Worm (Caenorhabditis elegans): ENCODE results near the gene nlt-1.

The nlt-1 gene

DNA sequence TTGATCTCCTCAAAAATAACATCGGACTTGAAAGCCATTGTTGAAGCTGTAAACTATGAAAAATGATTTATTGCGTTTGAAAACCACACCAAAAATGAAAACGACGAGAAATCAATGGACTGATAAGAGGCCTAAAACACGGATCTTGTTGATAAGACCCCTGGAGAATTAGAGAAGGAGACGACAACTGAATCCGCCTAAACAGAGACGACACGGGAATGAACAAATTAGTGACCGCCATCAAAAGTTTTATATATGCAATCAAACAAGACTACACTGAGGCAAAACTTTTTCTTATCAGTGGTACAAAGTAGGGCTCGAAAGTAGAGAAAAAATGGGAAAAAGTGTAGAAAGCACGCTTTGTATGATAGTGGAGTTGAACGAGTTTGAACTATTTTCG is at the start of gene nlt-1:
Gene nlt-1 (minus strand): TSS at position 78 of the 400 bp plus-strand sequence.
- no peak for TF ChIP-seq W03F9.2 (tag; optimal IDR thresholded peaks at IDR 0.05)
- no peak for TF ChIP-seq dao-5 (tag; optimal IDR thresholded peaks at IDR 0.05)
- TF ChIP-seq him-1 (tag; optimal IDR thresholded peaks at IDR 0.05) = no peak

DNA sequence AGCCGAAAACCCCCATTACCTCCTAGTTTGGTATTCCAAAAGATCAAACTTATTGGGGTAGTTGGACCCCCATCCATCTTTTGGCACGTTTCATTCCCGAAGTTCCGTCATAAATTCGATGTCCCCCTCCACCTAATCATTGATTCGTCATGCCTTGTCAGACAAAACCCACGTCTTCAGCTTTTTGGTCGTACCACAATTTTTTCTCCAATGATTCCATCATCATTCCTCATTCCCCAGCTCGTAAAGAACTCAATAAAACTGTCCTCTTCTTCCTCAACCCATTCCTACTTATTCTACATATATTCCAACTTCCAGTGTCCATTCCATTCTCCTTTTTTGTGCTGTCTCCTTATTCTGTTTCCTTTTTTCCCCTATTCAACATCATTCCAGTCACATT is 47.6 kb upstream of the nlt-1 start, which contains the start of gene flp-4:
Gene flp-4 (plus strand): TSS at position 301 of the 400 bp plus-strand sequence.
- no peak for TF ChIP-seq dao-5 (tag; optimal IDR thresholded peaks at IDR 0.05)
- no peak for TF ChIP-seq him-1 (tag; optimal IDR thresholded peaks at IDR 0.05)
- no peak for TF ChIP-seq W03F9.2 (tag; optimal IDR thresholded peaks at IDR 0.05)

DNA sequence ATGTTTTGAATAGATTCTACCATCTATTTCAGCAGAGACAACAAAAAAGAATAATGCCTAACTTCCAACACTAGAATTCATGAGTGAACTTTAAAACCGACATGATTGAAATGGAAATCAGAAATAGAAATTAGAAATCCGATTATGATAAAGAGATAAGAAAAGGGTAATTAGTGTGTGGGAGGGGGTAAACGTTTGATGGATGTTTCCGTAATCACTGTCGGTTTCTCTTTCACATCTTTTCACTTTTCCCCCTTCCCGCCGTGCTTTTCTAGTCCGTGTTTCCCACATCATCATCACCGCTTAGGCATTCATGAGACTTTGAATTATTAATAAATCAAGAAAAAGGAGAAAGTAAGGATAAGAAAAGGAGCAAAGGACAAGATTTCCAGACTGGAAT is 44.7 kb upstream of the nlt-1 start:
- TF ChIP-seq him-1 (tag; optimal IDR thresholded peaks at IDR 0.05) = no peak
- no peak for TF ChIP-seq dao-5 (tag; optimal IDR thresholded peaks at IDR 0.05)
- no peak for TF ChIP-seq W03F9.2 (tag; optimal IDR thresholded peaks at IDR 0.05)

DNA sequence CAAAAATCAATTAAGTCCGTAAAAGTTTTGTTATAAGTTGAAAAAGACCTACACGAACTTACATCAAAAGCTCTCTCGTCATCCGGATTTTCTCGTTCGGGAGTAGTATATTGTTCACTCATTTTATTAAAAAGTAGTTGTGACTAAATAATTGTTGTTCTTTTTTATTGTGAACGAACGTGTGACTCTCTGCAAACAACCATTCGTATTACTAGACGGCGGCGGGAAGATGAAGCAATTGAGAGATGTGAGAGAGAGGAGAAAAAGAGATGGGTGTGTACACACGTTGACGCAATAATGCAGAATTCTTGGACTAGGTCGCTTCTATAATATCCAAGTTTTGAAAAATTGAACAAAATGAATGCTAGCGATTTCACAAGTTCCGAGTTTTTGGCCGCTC is 44.0 kb upstream of the nlt-1 start, which contains the start of the genes F52H3.11 and bath-38:
Gene F52H3.11 (minus strand): TSS at position 203 of the 400 bp plus-strand sequence.
Gene bath-38 (minus strand): TSS at position 310 of the 400 bp plus-strand sequence.
- no peak for TF ChIP-seq him-1 (tag; optimal IDR thresholded peaks at IDR 0.05)
- no peak for TF ChIP-seq dao-5 (tag; optimal IDR thresholded peaks at IDR 0.05)
- no peak for TF ChIP-seq W03F9.2 (tag; optimal IDR thresholded peaks at IDR 0.05)

DNA sequence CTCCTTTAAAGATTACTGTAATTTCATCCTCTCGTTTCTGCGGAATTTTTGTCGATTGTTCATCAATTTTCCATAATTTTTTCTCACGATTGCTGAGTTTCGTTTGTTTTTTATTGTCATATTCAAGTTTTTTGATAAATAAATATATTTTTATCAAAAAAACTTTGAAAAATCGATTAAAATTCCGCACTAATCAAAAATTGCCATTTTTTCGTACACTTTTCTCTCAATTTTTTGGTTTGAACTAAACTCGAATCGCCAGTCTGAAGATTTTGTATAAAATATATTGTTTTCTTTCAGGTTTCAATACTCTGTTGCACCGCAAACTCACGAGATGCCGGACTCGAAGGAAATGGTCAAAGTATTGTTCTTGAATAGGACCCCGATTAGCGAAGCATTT is 39.9 kb upstream of the nlt-1 start, which contains the start of gene ogr-2:
Gene ogr-2 (plus strand): TSS at position 301 of the 400 bp plus-strand sequence.
- TF ChIP-seq dao-5 (tag; optimal IDR thresholded peaks at IDR 0.05) (no peak), W03F9.2 (tag; optimal IDR thresholded peaks at IDR 0.05) (no peak), him-1 (tag; optimal IDR thresholded peaks at IDR 0.05) (no peak)

DNA sequence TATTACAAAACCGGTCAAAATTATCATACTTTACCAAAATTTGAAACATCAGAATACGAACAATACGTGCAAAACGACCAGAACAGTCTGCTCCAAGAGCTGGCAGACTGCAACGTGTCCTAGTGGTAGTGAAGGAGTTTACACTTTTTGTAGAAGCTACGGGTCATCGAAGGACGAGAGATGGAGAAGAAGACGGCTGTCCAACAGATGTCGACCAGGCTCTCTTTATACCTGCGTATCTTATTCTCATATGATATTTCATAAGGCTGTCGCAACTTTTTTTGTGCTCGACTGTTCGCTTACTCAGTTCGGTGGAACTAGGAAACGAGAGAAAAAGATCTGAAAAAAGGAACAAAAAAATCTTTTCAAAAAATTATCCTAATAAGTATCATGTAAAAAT is 38.9 kb upstream of the nlt-1 start, which contains the start of gene let-268:
Gene let-268 (minus strand): TSS at position 182 of the 400 bp plus-strand sequence.
- no peak for TF ChIP-seq him-1 (tag; optimal IDR thresholded peaks at IDR 0.05)
- TF ChIP-seq dao-5 (tag; optimal IDR thresholded peaks at IDR 0.05) = no peak
- no peak for TF ChIP-seq W03F9.2 (tag; optimal IDR thresholded peaks at IDR 0.05)

DNA sequence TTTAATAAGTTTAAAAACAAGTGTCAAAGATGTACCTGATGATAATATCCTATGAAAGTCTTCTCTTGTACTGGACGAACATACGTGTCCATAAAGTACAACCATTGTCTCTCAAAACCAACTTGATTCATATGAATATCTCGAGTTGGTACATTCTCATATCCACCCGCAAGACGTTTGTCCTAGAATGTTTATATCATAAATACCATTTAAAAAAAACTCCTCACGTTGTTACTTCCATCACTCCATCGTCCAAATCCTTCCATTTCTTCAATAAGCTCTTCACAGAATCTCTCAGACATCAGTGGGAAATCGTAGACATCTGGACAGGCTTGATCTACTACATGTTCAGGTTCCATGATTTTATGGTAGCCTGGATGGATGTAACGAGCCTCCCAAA is 34.5 kb upstream of the nlt-1 start:
- TF ChIP-seq him-1 (tag; optimal IDR thresholded peaks at IDR 0.05) (no peak), dao-5 (tag; optimal IDR thresholded peaks at IDR 0.05) (no peak), W03F9.2 (tag; optimal IDR thresholded peaks at IDR 0.05) (no peak)

DNA sequence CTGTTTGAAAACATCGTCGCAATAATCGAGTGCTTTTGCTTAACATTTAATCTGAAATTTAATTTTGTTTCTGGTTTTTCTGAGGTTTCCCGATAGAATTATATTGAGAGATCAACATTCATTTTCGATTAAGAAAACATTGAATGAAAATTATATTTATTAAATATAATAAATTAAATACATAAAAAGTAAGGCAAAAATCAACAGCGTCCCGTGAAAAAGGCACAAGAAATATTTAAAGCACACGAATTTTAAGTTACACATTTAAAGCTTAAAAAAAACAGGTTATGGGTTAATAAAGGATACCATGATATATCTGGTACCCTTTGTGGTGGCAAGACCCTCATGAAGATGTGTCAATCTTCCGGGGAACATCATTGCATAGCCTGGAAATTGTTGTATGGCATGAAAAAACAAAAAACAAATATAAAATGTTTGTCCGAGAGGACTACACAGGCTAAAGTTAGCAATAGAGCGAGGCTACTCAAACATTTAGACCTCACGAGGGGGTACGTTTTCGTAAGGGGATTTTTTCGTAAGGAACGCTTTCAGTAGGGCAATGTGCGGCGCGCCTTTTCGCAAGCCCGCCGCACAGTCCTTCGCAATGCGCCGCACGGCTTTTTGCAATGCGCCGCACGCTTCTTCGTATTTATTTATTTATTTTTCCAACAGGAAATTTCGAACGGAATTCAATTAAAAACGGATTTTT is 32.4 kb upstream of the nlt-1 start, which contains the start of gene mtcu-2:
Gene mtcu-2 (minus strand): TSS at position 51 of the 709 bp plus-strand sequence.
- TF ChIP-seq W03F9.2 (tag; optimal IDR thresholded peaks at IDR 0.05) = peak; percentile 40

DNA sequence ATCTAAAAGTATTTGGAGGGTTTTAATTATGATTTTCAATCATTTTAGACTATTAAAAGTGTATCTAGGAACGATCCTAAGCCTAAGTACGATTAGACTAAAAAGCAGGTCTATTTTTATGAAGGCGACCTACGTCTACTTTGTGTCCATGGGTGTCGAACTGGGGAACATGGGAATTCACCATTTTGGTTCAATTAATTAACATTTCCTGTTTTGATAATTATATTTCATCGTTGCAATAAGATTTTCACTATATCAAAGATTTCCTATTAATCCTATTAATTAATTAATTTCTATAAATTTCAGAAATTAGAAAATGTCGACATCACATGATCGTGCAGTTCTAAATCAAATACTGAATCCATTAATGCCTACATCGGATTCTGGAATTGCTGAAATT is 28.9 kb upstream of the nlt-1 start, which contains the start of gene ttc-36:
Gene ttc-36 (plus strand): TSS at position 301 of the 400 bp plus-strand sequence.
- TF ChIP-seq dao-5 (tag; optimal IDR thresholded peaks at IDR 0.05) (no peak), W03F9.2 (tag; optimal IDR thresholded peaks at IDR 0.05) (no peak), him-1 (tag; optimal IDR thresholded peaks at IDR 0.05) (no peak)

DNA sequence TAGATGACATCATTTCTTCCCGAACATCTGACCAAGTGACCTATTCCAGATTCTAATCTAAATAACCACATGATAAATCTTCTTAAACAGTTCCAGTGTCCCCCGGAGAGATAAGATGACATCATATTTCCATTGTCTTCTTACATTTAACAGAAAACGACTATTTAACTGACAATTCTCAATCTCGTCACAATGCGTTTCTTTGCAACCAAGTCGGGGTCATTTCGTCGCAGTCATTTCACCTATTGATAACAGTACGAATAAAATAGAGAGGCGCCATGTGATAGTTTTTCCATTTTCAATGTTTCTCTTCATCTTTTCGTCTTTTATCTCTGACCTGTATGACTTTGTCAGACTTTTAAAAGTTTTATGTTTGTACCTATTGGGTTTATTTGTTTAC is 28.1 kb upstream of the nlt-1 start:
- TF ChIP-seq him-1 (tag; optimal IDR thresholded peaks at IDR 0.05) = no peak
- no peak for TF ChIP-seq dao-5 (tag; optimal IDR thresholded peaks at IDR 0.05)
- no peak for TF ChIP-seq W03F9.2 (tag; optimal IDR thresholded peaks at IDR 0.05)

DNA sequence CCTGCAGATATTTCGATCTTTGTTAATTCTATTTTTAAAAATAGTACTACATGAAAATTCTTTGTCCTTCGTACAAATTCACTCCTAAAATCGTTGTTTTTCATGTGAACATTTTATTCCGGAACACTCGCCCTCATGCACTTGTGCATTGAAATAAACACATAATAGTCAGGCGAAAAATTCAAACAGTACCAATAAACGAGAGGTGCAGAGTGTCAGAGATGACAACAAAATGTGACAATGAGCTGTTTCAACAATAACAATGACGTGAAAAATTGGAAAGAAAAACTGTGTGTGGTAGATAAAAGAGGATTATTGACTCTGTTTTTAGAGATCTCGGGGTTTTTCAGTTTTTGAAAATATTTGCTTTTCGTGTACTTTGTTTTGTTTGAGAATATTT is 27.3 kb upstream of the nlt-1 start, which contains the start of gene F52H3.6:
Gene F52H3.6 (minus strand): TSS at position 228 of the 400 bp plus-strand sequence.
- TF ChIP-seq W03F9.2 (tag; optimal IDR thresholded peaks at IDR 0.05) (no peak), him-1 (tag; optimal IDR thresholded peaks at IDR 0.05) (no peak), dao-5 (tag; optimal IDR thresholded peaks at IDR 0.05) (no peak)

DNA sequence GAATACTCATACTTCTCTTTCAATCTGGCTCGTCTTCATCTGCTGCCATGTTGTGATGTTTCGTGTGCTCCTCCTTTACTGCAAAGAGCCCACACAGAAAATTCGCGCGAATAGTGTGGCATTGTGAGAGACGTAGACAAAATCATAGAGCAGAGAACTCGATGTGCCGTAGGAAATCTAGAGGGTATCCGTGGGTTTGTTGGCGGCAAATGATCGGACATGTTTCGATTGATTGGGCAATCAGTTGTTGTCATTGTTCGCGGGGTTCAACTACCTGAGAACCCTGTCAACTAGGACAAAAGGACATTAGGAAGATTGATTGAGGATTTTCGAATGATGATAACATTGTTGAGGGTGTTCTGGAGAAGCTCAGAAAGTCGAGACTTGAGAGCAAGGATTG is 24.1 kb upstream of the nlt-1 start:
- TF ChIP-seq him-1 (tag; optimal IDR thresholded peaks at IDR 0.05) (no peak), dao-5 (tag; optimal IDR thresholded peaks at IDR 0.05) (no peak), W03F9.2 (tag; optimal IDR thresholded peaks at IDR 0.05) (no peak)

DNA sequence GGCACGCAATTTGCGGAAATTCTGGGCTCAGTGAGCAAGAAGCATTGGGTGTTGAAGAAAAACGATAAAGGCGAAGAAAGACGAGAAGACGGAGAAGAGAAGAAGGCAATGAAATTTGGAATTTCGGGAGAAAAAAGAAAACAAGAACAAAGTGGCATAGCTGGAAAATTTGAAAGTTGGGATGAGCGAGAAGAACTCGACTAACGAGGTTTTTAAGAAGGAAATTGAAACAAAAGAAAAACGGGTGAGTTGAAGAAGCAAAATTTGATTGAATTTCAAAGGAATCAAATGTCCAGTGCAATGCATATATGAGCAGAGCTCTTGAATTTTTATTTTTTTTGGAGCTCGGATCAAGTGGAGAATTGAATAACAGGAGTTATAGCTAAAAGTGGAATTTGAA is 20.8 kb upstream of the nlt-1 start:
- TF ChIP-seq him-1 (tag; optimal IDR thresholded peaks at IDR 0.05) (no peak), W03F9.2 (tag; optimal IDR thresholded peaks at IDR 0.05) (no peak), dao-5 (tag; optimal IDR thresholded peaks at IDR 0.05) (no peak)

DNA sequence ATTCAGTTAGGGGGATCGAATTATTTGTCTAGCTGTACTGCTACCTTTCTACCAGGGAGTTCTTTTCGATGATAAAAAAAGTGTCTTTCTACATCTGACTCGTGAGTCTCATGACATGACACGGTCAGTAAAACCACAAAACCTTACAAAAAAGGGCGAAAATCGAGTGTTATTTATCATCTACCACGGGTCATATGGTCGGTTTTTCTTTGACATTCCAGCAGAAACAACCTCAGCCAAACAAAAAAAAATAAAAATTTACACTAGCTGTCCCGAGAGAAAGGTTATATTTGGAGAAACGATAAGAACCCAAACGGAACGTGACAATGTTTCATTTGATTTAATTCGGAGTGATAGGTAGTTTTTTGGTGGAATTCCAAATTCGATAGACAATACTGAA is 18.7 kb upstream of the nlt-1 start:
- TF ChIP-seq dao-5 (tag; optimal IDR thresholded peaks at IDR 0.05) (no peak), him-1 (tag; optimal IDR thresholded peaks at IDR 0.05) (no peak), W03F9.2 (tag; optimal IDR thresholded peaks at IDR 0.05) (no peak)

All from whole organism, L4/young adult.